Worm (Caenorhabditis elegans): ENCODE data around the gene ZK1098.11.

ZK1098.11 gene

DNA sequence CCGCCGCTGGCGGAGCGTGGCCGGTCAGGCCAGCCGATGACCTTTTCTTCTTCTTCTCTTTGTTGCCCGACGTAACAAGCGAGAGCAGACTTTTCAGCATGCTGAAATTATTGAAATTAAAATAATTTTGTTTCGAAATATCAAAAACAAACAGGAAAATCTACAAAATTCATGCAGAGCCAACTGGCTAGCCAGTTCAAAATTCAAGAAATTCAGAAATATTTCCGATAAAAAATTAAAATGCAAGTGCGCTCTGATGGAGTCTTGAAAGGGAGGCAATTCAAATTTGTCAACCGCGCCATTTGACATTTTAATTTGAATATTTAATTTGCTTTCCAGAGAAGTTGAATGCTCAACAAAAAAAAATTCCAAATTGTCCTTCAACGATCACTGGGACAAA is 44.2 kb downstream of the ZK1098.11 start, which contains the start of gene F58A4.2:
TSS of gene F58A4.2 (minus strand) at position 101 of the 400 bp plus-strand sequence.
- TF ChIP-seq egl-43 (GFP tag; IDR thresholded peaks at IDR 0.05), result no peak
- no peak for TF ChIP-seq set-16 (GFP tag; IDR thresholded peaks at IDR 0.05)
- no peak for TF ChIP-seq php-3 (GFP tag; IDR thresholded peaks at IDR 0.05)
- no peak for TF ChIP-seq hlh-30 (tag; optimal IDR thresholded peaks at IDR 0.05; ENCODE audit: insufficient read depth)
- no peak for TF ChIP-seq ceh-28 (tag; optimal IDR thresholded peaks at IDR 0.05)
- TF ChIP-seq spr-1 (tag; optimal IDR thresholded peaks at IDR 0.05), result no peak
